Worm (Caenorhabditis elegans) whole organism, L4/young adult: ENCODE measurements around the gene wbp-2.

Experiments
- W03F9.2 ChIP-seq: fragments of 150-350 bp; optimal IDR thresholded peaks from 2 replicates; lab custom pipeline; 2014; ENCODE audit warnings: missing biosample characterization, missing genetic modification characterization
- dao-5 ChIP-seq: sonication (generic microtip); optimal IDR thresholded peaks from 2 replicates; lab custom pipeline; 2016; ENCODE audit warnings: missing genotype, missing genetic modification characterization, moderate library complexity, missing compliant biosample characterization
- him-1 ChIP-seq: sonication (generic microtip); optimal IDR thresholded peaks from 2 replicates; lab custom pipeline; 2016; ENCODE audit warnings: missing genotype, missing genetic modification reagents, missing genetic modification characterization, missing compliant biosample characterization

- TF ChIP-seq dao-5 (tag; lab: Kevin White, UChicago) = no peak
- TF ChIP-seq him-1 (tag; lab: Kevin White, UChicago) = no peak
- TF ChIP-seq W03F9.2 (tag; lab: Kevin White, UChicago) = no peak
Measured at ce11 chrII:9315692-9316091, 13.9 kb upstream of the wbp-2 start.
